Fruit fly (Drosophila melanogaster) whole organism, embryonic: Measurements from ENCODE around the gene obst-F.
A peak's percentile ranks its signal among the peaks of the same experiment; 100 is the strongest.

Source experiments
- Ada2b ChIP-seq: fragments of 200-800 bp; sonication (Bioruptor generic); IDR thresholded peaks from 2 replicates; pipeline ENCODE4 v1.3.6; 2022; ENCODE audit warnings: missing biosample characterization, missing genetic modification characterization
- Bdp1 ChIP-seq: fragments of 200-800 bp; sonication (Bioruptor generic); optimal IDR thresholded peaks from 3 replicates; lab custom pipeline; 2016; ENCODE audit warnings: missing biosample characterization, missing genetic modification characterization
- CG1024 ChIP-seq: fragments of 200-800 bp; sonication (Bioruptor generic); IDR thresholded peaks from 2 replicates; pipeline ENCODE4 v1.3.6; 2022; ENCODE audit warnings: missing biosample characterization, missing genetic modification characterization
- CG11723 ChIP-seq: fragments of 200-800 bp; sonication (Bioruptor generic); optimal IDR thresholded peaks from 2 replicates; lab custom pipeline; 2017; ENCODE audit warnings: missing biosample characterization, mild to moderate bottlenecking, missing genetic modification characterization
- CG12659 ChIP-seq: fragments of 200-800 bp; sonication (Bioruptor generic); optimal IDR thresholded peaks from 3 replicates; lab custom pipeline; 2017; ENCODE audit warnings: mild to moderate bottlenecking, missing biosample characterization, missing genetic modification reagents, missing genetic modification characterization
- CG13775 ChIP-seq: fragments of 200-800 bp; sonication (Bioruptor generic); optimal IDR thresholded peaks from 3 replicates; lab custom pipeline; 2017; ENCODE audit warnings: missing biosample characterization, mild to moderate bottlenecking, missing genetic modification characterization
- CG17612 ChIP-seq: fragments of 200-800 bp; sonication (Bioruptor generic); IDR thresholded peaks from 2 replicates; pipeline ENCODE4 v1.3.6; 2022; ENCODE audit warnings: missing biosample characterization, missing genetic modification characterization
- CG17802 ChIP-seq: fragments of 200-800 bp; sonication (Bioruptor generic); optimal IDR thresholded peaks from 2 replicates; lab custom pipeline; 2018; ENCODE audit warnings: missing biosample characterization, mild to moderate bottlenecking, missing genetic modification characterization, moderate library complexity
- CG17912 ChIP-seq: fragments of 200-800 bp; sonication (Bioruptor generic); optimal IDR thresholded peaks from 2 replicates; lab custom pipeline; 2018; ENCODE audit warnings: missing biosample characterization, mild to moderate bottlenecking, missing genetic modification characterization
- CG2116 ChIP-seq: fragments of 200-800 bp; sonication (Bioruptor generic); optimal IDR thresholded peaks from 3 replicates; lab custom pipeline; 2018; ENCODE audit warnings: missing biosample characterization, mild to moderate bottlenecking, missing genetic modification characterization
- CG2889 ChIP-seq: fragments of 200-800 bp; sonication (Bioruptor generic); IDR thresholded peaks from 3 replicates; pipeline ENCODE4 v1.3.6; 2022; ENCODE audit warnings: missing biosample characterization, missing genetic modification characterization
- CG32772 ChIP-seq: fragments of 200-800 bp; sonication (Bioruptor generic); IDR thresholded peaks from 2 replicates; pipeline ENCODE4 v1.3.6; 2022; ENCODE audit warnings: missing biosample characterization, missing genetic modification characterization
- CG3995 ChIP-seq: fragments of 200-800 bp; sonication (Bioruptor generic); optimal IDR thresholded peaks from 3 replicates; lab custom pipeline; 2016; ENCODE audit warnings: missing biosample characterization, missing genetic modification characterization
- CG5180 ChIP-seq: fragments of 200-800 bp; sonication (Bioruptor generic); optimal IDR thresholded peaks from 3 replicates; lab custom pipeline; 2017; ENCODE audit warnings: missing biosample characterization, missing genetic modification characterization, mild to moderate bottlenecking, moderate library complexity, missing genetic modification reagents
- CG6791 ChIP-seq: fragments of 200-800 bp; sonication (Bioruptor generic); IDR thresholded peaks from 3 replicates; pipeline ENCODE4 v1.3.6; 2022; ENCODE audit warnings: missing biosample characterization, missing genetic modification characterization; ENCODE audit not compliant: partially characterized antibody
- CG7357 ChIP-seq: fragments of 200-800 bp; sonication (Bioruptor generic); IDR thresholded peaks from 3 replicates; pipeline ENCODE4 v1.3.6; 2022; ENCODE audit warnings: missing biosample characterization, missing genetic modification characterization
- CG8388 ChIP-seq: fragments of 200-800 bp; sonication (Bioruptor generic); optimal IDR thresholded peaks from 2 replicates; lab custom pipeline; 2019; ENCODE audit warnings: missing biosample characterization, mild to moderate bottlenecking, missing genetic modification characterization, moderate library complexity
- CG8944 ChIP-seq: fragments of 200-800 bp; sonication (Bioruptor generic); optimal IDR thresholded peaks from 3 replicates; lab custom pipeline; 2016; ENCODE audit warnings: missing biosample characterization, missing genetic modification characterization
- CG9797 ChIP-seq: fragments of 200-800 bp; sonication (Bioruptor generic); optimal IDR thresholded peaks from 3 replicates; lab custom pipeline; 2018; ENCODE audit warnings: missing biosample characterization, mild to moderate bottlenecking, missing genetic modification characterization
- CTCF ChIP-seq: fragments of 200-800 bp; sonication (Bioruptor generic); optimal IDR thresholded peaks from 2 replicates; lab custom pipeline; 2017; ENCODE audit warnings: missing biosample characterization, mild to moderate bottlenecking, missing genetic modification characterization, moderate library complexity
- CrebB ChIP-seq: fragments of 200-800 bp; sonication (Bioruptor generic); optimal IDR thresholded peaks from 3 replicates; lab custom pipeline; 2018; ENCODE audit warnings: missing biosample characterization, mild to moderate bottlenecking, missing genetic modification characterization
- D19A ChIP-seq: fragments of 200-800 bp; optimal IDR thresholded peaks from 3 replicates; lab custom pipeline; 2019; ENCODE audit warnings: missing biosample characterization, mild to moderate bottlenecking, missing genetic modification characterization, moderate library complexity
- Dp ChIP-seq: fragments of 200-800 bp; sonication (Bioruptor generic); optimal IDR thresholded peaks from 2 replicates; lab custom pipeline; 2018; ENCODE audit warnings: missing biosample characterization, mild to moderate bottlenecking, missing genetic modification characterization, moderate library complexity
- Eip74EF ChIP-seq, 2 experiments: fragments of 200-800 bp in 1 of 2; fragments of >200 bp in 1 of 2; sonication (Bioruptor generic) in 1 of 2; optimal IDR thresholded peaks; 2 replicates each; lab custom pipeline; 2017 to 2019; ENCODE audit warnings: missing biosample characterization in 2 of 2, missing genetic modification characterization in 2 of 2, mild to moderate bottlenecking in 1 of 2, moderate library complexity in 1 of 2
- Lpt ChIP-seq: fragments of >200 bp; optimal IDR thresholded peaks from 2 replicates; lab custom pipeline; 2018; ENCODE audit warnings: missing biosample characterization, missing genetic modification characterization
- MTF-1 ChIP-seq: fragments of 200-800 bp; sonication (Bioruptor generic); optimal IDR thresholded peaks from 2 replicates; lab custom pipeline; 2018; ENCODE audit warnings: missing biosample characterization, mild to moderate bottlenecking, missing genetic modification characterization, borderline replicate concordance
- Pdp1 ChIP-seq, 2 experiments: fragments of 200-800 bp; sonication (Bioruptor generic); optimal IDR thresholded peaks; 3 replicates each; lab custom pipeline; 2016; ENCODE audit warnings: missing biosample characterization in 2 of 2, missing genetic modification characterization in 2 of 2, mild to moderate bottlenecking in 1 of 2, moderate library complexity in 1 of 2
- Usf ChIP-seq: fragments of 200-800 bp; sonication (Bioruptor generic); optimal IDR thresholded peaks from 2 replicates; lab custom pipeline; 2017; ENCODE audit warnings: missing genotype, missing biosample characterization, missing genetic modification characterization
- YL-1 ChIP-seq: fragments of 200-800 bp; sonication (Bioruptor generic); optimal IDR thresholded peaks from 3 replicates; lab custom pipeline; 2017; ENCODE audit warnings: missing biosample characterization, mild to moderate bottlenecking, missing genetic modification characterization
- bcd ChIP-seq: fragments of 200-800 bp; sonication (Bioruptor generic); optimal IDR thresholded peaks from 2 replicates; lab custom pipeline; 2017; ENCODE audit warnings: missing biosample characterization, mild to moderate bottlenecking, missing genetic modification characterization
- bigmax ChIP-seq: fragments of 200-800 bp; sonication (Bioruptor generic); optimal IDR thresholded peaks from 2 replicates; lab custom pipeline; 2018; ENCODE audit warnings: missing biosample characterization, mild to moderate bottlenecking, missing genetic modification characterization
- cg ChIP-seq: fragments of 200-800 bp; sonication (Bioruptor generic); optimal IDR thresholded peaks from 3 replicates; lab custom pipeline; 2019; ENCODE audit warnings: missing biosample characterization, mild to moderate bottlenecking, missing genetic modification characterization, moderate library complexity
- chn ChIP-seq: fragments of 200-800 bp; sonication (Bioruptor generic); optimal IDR thresholded peaks from 2 replicates; lab custom pipeline; 2016; ENCODE audit warnings: missing biosample characterization, missing genetic modification characterization
- crol ChIP-seq: fragments of 200-800 bp; sonication (Bioruptor generic); IDR thresholded peaks from 2 replicates; pipeline ENCODE4 v1.3.6; 2022; ENCODE audit warnings: missing biosample characterization, missing genetic modification characterization
- cwo ChIP-seq: fragments of 200-800 bp; sonication (Bioruptor generic); optimal IDR thresholded peaks from 3 replicates; lab custom pipeline; 2017; ENCODE audit warnings: missing biosample characterization, missing genetic modification characterization, mild to moderate bottlenecking, moderate library complexity, missing genetic modification reagents
- dysf ChIP-seq: fragments of 200-800 bp; sonication (Bioruptor generic); IDR thresholded peaks from 3 replicates; pipeline ENCODE4 v1.3.6; 2022; ENCODE audit warnings: missing biosample characterization, missing genetic modification characterization
- esg ChIP-seq: fragments of 200-800 bp; sonication (Bioruptor generic); conservative IDR thresholded peaks from 2 replicates; pipeline ENCODE4 v1.3.6; 2022; ENCODE audit warnings: missing biosample characterization, missing genetic modification characterization
- hth ChIP-seq: fragments of >200 bp; optimal IDR thresholded peaks from 2 replicates; lab custom pipeline; 2017; ENCODE audit warnings: inconsistent platforms
- jing ChIP-seq: fragments of 200-800 bp; sonication (Bioruptor generic); optimal IDR thresholded peaks from 2 replicates; lab custom pipeline; 2018; ENCODE audit warnings: missing biosample characterization, mild to moderate bottlenecking, missing genetic modification characterization
- lab ChIP-seq: fragments of 200-800 bp; sonication (Bioruptor generic); optimal IDR thresholded peaks from 3 replicates; lab custom pipeline; 2017; ENCODE audit warnings: missing biosample characterization, missing genetic modification characterization, mild to moderate bottlenecking, moderate library complexity, missing genetic modification reagents
- org-1 ChIP-seq: fragments of 200-800 bp; sonication (Bioruptor generic); optimal IDR thresholded peaks from 2 replicates; lab custom pipeline; 2017; ENCODE audit warnings: missing biosample characterization, missing genetic modification characterization
- p53 ChIP-seq: fragments of 200-800 bp; sonication (Bioruptor generic); optimal IDR thresholded peaks from 2 replicates; lab custom pipeline; 2016; ENCODE audit warnings: missing biosample characterization, missing genetic modification characterization
- pros ChIP-seq: fragments of 200-800 bp; sonication (Bioruptor generic); optimal IDR thresholded peaks from 3 replicates; lab custom pipeline; 2019; ENCODE audit warnings: missing biosample characterization, mild to moderate bottlenecking, missing genetic modification characterization, moderate library complexity
- toy ChIP-seq: fragments of 200-800 bp; sonication (Bioruptor generic); IDR thresholded peaks from 2 replicates; pipeline ENCODE4 v1.3.6; 2022; ENCODE audit warnings: missing biosample characterization, missing genetic modification characterization
- zen ChIP-seq: fragments of 200-800 bp; sonication (Bioruptor generic); optimal IDR thresholded peaks from 3 replicates; lab custom pipeline; 2018; ENCODE audit warnings: missing biosample characterization, mild to moderate bottlenecking, missing genetic modification characterization, moderate library complexity

Gene obst-F

DNA sequence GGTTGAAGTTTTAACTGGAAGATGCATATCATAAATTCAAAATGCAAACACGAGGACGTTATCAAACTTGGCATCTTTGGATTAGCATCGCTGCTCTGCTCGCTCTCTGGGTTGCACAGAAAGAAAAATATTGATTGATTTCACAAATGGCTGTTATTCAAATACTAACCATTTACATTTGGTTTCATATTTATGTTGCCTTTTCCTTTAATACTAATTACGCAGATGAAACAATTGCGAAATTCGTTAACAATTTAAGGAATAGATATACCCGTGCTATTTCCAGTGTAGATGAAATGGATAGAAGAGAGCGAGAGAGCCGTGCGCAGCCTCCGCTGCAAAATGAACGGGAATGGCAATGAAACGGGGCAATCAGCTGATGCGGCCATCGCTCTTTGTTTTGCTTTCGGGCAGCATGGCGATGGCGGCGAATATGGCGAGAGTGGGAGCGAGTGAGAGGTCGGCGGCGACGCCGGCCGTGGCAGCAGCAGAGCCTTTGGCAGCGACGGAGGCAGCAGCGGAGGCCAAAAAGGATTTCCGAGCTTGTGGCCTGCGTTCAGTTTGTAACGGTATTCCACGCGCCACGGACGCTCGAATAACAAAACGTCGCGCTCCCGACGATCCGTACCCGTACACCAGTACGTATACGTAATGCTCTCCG is 46.2 kb upstream of the obst-F start, which contains the start of gene rdgC (continued):
- TF ChIP-seq CG13775 (GFP tag; lab: Kevin White, UChicago) (peak; percentile 87), pros (GFP tag; lab: Kevin White, UChicago) (no peak), dysf (GFP tag; lab: Robert Waterston, UW) (peak; percentile 98)

DNA sequence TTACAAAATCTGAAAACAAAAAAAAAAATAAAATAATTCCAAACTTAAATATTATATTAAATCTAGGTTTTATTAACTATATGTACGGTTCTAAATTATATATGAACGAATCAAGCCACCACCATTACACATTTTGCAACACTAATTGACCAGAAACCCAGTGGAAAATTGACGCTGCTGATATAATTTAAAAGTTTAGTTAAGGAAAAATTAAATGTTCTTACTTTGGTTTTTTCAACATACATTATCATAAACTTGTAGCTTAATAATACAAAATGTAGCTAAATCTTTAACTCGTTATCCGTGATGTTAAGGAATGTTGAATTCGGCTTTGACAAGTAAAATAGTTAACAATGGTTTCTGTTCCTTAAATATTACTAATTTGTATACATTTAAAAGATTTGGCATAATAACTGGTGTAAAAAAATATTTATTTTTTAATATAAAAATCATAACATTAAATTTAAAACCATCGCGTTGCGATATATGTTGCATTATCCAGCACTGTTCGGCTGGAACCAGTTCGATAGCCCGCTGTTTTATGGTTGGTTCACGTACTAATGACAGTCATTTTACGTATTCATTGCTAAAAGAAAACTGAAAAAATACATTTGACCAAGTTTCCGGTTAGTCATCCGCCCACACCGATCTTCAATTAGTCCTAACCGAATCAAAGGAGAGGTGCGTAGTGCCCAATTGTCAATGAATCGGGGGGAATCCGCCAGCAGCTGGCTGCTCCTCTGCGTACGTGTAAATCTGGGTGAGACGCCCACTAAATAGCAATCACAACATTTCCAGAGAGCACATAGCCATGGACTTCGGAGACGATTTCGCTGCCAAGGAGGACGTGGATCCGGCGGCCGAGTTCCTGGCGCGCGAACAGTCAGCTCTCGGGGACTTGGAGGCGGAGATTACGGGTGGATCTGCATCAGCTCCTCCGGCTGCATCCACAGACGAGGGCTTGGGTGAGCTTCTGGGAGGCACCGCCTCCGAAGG is 40.8 kb upstream of the obst-F start:
- TF ChIP-seq hth (no peak), crol (GFP tag; lab: Robert Waterston, UW) (no peak), CG2116 (peak; percentile 31), CrebB (peak; percentile 14), YL-1 (GFP tag; lab: Kevin White, UChicago) (no peak), Lpt (no peak), CG2889 (GFP tag; lab: Robert Waterston, UW) (no peak), toy (GFP tag; lab: Robert Waterston, UW) (no peak), CG6791 (GFP tag; lab: Robert Waterston, UW) (peak; percentile 45; the same call in 1 of the 3 replicates), D19A (tag; lab: Kevin White, UChicago) (peak; percentile 42), Ada2b (GFP tag; lab: Robert Waterston, UW) (peak; percentile 41; the same call in 1 of the 2 replicates), zen (tag; lab: Kevin White, UChicago) (peak; percentile 74), Usf (GFP tag; lab: Kevin White, UChicago) (no peak), org-1 (peak; percentile 8), CG11723 (peak; percentile 6), cwo (peak; percentile 47), p53 (GFP tag; lab: Kevin White, UChicago) (no peak), Bdp1 (GFP tag; lab: Kevin White, UChicago) (no peak), esg (GFP tag; lab: Robert Waterston, UW) (peak; percentile 25; the same call in 1 of the 2 replicates), bcd (GFP tag; lab: Kevin White, UChicago) (peak; percentile 65), jing (GFP tag; lab: Kevin White, UChicago) (peak; percentile 7), cg (GFP tag; lab: Kevin White, UChicago) (no peak), CG17802 (tag; lab: Kevin White, UChicago) (no peak), CG5180 (GFP tag; lab: Kevin White, UChicago) (peak; percentile 10), CG8944 (GFP tag; lab: Kevin White, UChicago) (peak; percentile 11), Dp (no peak), CG12659 (GFP tag; lab: Kevin White, UChicago) (peak; percentile 72), CG17912 (GFP tag; lab: Kevin White, UChicago) (peak; percentile 61), MTF-1 (GFP tag; lab: Kevin White, UChicago) (no peak), chn (GFP tag; lab: Kevin White, UChicago) (no peak), CG9797 (GFP tag; lab: Kevin White, UChicago) (no peak), Pdp1 (GFP tag; optimal IDR thresholded peaks at IDR 0.05; lab: Kevin White, UChicago) (no peak), CTCF (GFP tag; lab: Kevin White, UChicago) (no peak), CG7357 (GFP tag; lab: Robert Waterston, UW) (no peak; the same call in 2 of the 3 replicates), CG32772 (GFP tag; lab: Robert Waterston, UW) (peak; percentile 56), bigmax (GFP tag; lab: Kevin White, UChicago) (no peak), CG1024 (GFP tag; lab: Robert Waterston, UW) (peak; percentile 69; the same call in 1 of the 2 replicates), CG3995 (GFP tag; lab: Kevin White, UChicago) (peak; percentile 11), Eip74EF (GFP tag; optimal IDR thresholded peaks at IDR 0.05; lab: Kevin White, UChicago) (peak in 1 of 2 experiments; percentile 0), CG17612 (GFP tag; lab: Robert Waterston, UW) (peak; percentile 29; the same call in 1 of the 2 replicates), lab (peak; percentile 74), CG8388 (peak; percentile 30)
